Worm (Caenorhabditis elegans) whole organism, L4 larva: ENCODE measurements around the gene ttr-33.

ENCODE experiments used
- F37D6.2 ChIP-seq: sonication (generic microtip); optimal IDR thresholded peaks from 2 replicates; lab custom pipeline; 2016; ENCODE audit warnings: mild to moderate bottlenecking, missing genetic modification characterization, missing compliant biosample characterization
- daf-12 ChIP-seq: fragments of 150-350 bp; optimal IDR thresholded peaks from 2 replicates; lab custom pipeline; 2014; ENCODE audit warnings: missing biosample characterization, missing genetic modification reagents, missing genetic modification characterization
- hmg-1.1 ChIP-seq: fragments of 200-800 bp; sonication (Bioruptor generic); IDR thresholded peaks from 2 replicates; pipeline ENCODE4 v1.3.6; 2022; ENCODE audit warnings: missing genetic modification reagents, missing genetic modification characterization, missing compliant biosample characterization
- lim-7 ChIP-seq: fragments of 200-800 bp; sonication (Bioruptor generic); IDR thresholded peaks from 2 replicates; pipeline ENCODE4 v1.3.6; 2022; ENCODE audit warnings: missing genetic modification characterization, missing compliant biosample characterization
- nhr-237 ChIP-seq: sonication (generic microtip); optimal IDR thresholded peaks from 2 replicates; lab custom pipeline; 2017; ENCODE audit warnings: missing biosample characterization, missing genetic modification characterization
- zag-1 ChIP-seq: fragments of 150-350 bp; optimal IDR thresholded peaks from 2 replicates; lab custom pipeline; 2014; ENCODE audit warnings: missing biosample characterization, missing genetic modification characterization
- ztf-11 ChIP-seq: fragments of 150-350 bp; optimal IDR thresholded peaks from 2 replicates; lab custom pipeline; 2014; ENCODE audit warnings: missing biosample characterization, missing genetic modification characterization

- TF ChIP-seq zag-1 (tag; lab: Kevin White, UChicago): no peak
- TF ChIP-seq lim-7: no peak
- no peak for TF ChIP-seq nhr-237 (tag; lab: Kevin White, UChicago)
- no peak for TF ChIP-seq daf-12 (tag; lab: Kevin White, UChicago)
- no peak for TF ChIP-seq ztf-11
- TF ChIP-seq F37D6.2 (tag; lab: Kevin White, UChicago): no peak
- no peak for TF ChIP-seq hmg-1.1 (GFP tag; lab: Robert Waterston, UW)
Observed at ce11 chrV:7837809-7838208, at the start of gene ttr-33.
